Fruit fly (Drosophila melanogaster): Measurements from ENCODE around the gene CG18547.

CG18547 gene

dm6 chr3R:11930962-11931361 is 49.2 kb downstream of the CG18547 start, which contains the start of gene CG14731:
TSS of gene CG14731 (plus strand) at chr3R:11931262.
- no peak for TF ChIP-seq Hr83 (GFP tag; optimal IDR thresholded peaks at IDR 0.05; ENCODE audit: poor library complexity, severe bottlenecking)
- TF ChIP-seq sage (GFP tag; optimal IDR thresholded peaks at IDR 0.05): no peak
- TF ChIP-seq CG32264 (GFP tag; optimal IDR thresholded peaks at IDR 0.05): no peak
- TF ChIP-seq fru (GFP tag; optimal IDR thresholded peaks at IDR 0.05): no peak
- TF ChIP-seq dsf (GFP tag; optimal IDR thresholded peaks at IDR 0.05; ENCODE audit: borderline replicate concordance): no peak
- no peak for TF ChIP-seq Myc (optimal IDR thresholded peaks at IDR 0.05)
- no peak for TF ChIP-seq pan (optimal IDR thresholded peaks at IDR 0.05)
- TF ChIP-seq foxo (GFP tag; optimal IDR thresholded peaks at IDR 0.05): no peak
- TF ChIP-seq Rel (GFP tag; optimal IDR thresholded peaks at IDR 0.05): no peak
- no peak for TF ChIP-seq Rel (tag; optimal IDR thresholded peaks at IDR 0.05)
- no peak for TF ChIP-seq dmrt93B (GFP tag; optimal IDR thresholded peaks at IDR 0.05)
- TF ChIP-seq jim (GFP tag; optimal IDR thresholded peaks at IDR 0.05): no peak
- no peak for TF ChIP-seq Vsx2 (GFP tag; optimal IDR thresholded peaks at IDR 0.05; ENCODE audit: partially characterized antibody)
- TF ChIP-seq rgr (GFP tag; optimal IDR thresholded peaks at IDR 0.05): no peak
- no peak for TF ChIP-seq dl (GFP tag; optimal IDR thresholded peaks at IDR 0.05; ENCODE audit: insufficient read depth in 1 of 2, partially characterized antibody in 2 of 2)
- TF ChIP-seq usp (GFP tag; optimal IDR thresholded peaks at IDR 0.05): no peak
- no peak for TF ChIP-seq Dif (GFP tag; optimal IDR thresholded peaks at IDR 0.05; ENCODE audit: partially characterized antibody)

Data from whole organism, wandering third instar larva.